Worm (Caenorhabditis elegans): ENCODE results near the gene T16G12.1.

T16G12.1 gene

DNA sequence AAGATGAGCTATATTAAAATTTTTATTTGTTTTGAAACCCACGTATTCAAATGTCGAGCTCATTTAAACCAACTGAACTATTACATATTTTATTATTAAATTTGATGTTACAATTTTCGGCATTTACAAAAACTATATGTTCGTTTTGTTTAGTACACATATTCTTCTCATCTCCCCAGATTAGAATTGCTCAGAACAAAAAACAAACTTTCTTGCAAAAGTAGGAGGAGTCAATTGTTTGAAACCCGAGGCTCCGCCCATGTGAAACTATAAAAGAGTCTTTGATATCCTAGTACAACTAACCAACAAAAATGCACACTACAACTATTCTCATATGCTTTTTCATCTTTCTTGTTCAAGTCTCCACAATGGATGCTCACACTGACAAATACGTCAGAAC lies 23.7 kb downstream of the T16G12.1 start, which contains the start of gene ins-22:
TSS of gene ins-22 (plus strand) at position 301 of the 400 bp plus-strand sequence.
- TF ChIP-seq cog-1 (tag; optimal IDR thresholded peaks at IDR 0.05) (no peak), T22C8.4 (GFP tag; IDR thresholded peaks at IDR 0.05) (no peak), ztf-29 (GFP tag; IDR thresholded peaks at IDR 0.05) (no peak), med-1 (GFP tag; optimal IDR thresholded peaks at IDR 0.05; ENCODE audit: insufficient read depth) (no peak), klf-2 (GFP tag; conservative IDR thresholded peaks at IDR 0.05) (no peak), ztf-23 (GFP tag; IDR thresholded peaks at IDR 0.05) (no peak)

DNA sequence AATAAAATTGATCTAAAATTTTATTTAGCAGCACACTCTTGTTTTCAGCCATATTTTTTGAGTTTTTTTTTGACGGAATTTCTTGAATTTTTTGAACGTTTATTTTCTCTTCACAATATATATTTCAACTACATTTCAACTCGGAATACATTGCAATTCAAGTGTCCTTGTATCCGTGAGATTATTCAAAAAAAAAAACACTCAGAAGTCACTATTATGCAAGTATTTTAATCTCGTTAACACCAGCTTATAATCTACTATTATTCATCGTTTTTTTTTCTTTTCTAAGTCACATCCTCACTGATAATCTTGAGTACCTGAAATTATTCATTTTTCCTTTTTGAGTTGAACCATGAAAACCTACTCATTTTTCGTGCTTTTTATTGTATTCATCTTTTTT lies 26.2 kb downstream of the T16G12.1 start, which contains the start of gene ins-21:
TSS of gene ins-21 (plus strand) at position 301 of the 400 bp plus-strand sequence.
- no peak for TF ChIP-seq ref-1 (GFP tag; conservative IDR thresholded peaks at IDR 0.05)
- no peak for TF ChIP-seq cog-1 (tag; optimal IDR thresholded peaks at IDR 0.05)
- TF ChIP-seq ztf-23 (GFP tag; IDR thresholded peaks at IDR 0.05): no peak
- no peak for TF ChIP-seq tab-1 (GFP tag; IDR thresholded peaks at IDR 0.05)
- TF ChIP-seq flt-1 (GFP tag; IDR thresholded peaks at IDR 0.05): no peak
- no peak for TF ChIP-seq med-1 (GFP tag; optimal IDR thresholded peaks at IDR 0.05; ENCODE audit: insufficient read depth)
- no peak for TF ChIP-seq ztf-29 (GFP tag; IDR thresholded peaks at IDR 0.05)
- TF ChIP-seq klf-2 (GFP tag; conservative IDR thresholded peaks at IDR 0.05): no peak
- no peak for TF ChIP-seq T22C8.4 (GFP tag; IDR thresholded peaks at IDR 0.05)

DNA sequence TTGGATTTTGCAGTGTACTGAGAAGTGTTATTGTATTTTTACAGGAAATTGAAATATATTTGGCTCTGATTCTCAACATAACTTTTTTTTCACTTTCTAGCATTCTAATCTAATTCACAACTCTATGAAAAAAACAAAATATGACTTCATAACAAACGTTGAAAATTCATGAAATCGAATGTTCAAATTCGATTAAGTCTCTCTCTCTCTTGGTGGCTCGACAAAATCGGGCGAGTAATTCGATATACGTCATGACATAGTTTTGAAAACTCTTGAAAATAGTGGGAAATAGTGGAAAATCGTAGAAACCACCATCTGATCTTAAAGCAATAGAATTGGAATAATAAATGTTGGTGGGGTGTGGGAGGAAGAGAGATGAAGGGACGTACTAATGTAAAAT lies 31.6 kb downstream of the T16G12.1 start:
- TF ChIP-seq ref-1 (GFP tag; conservative IDR thresholded peaks at IDR 0.05) (no peak), cog-1 (tag; optimal IDR thresholded peaks at IDR 0.05) (no peak), tab-1 (GFP tag; IDR thresholded peaks at IDR 0.05) (no peak), med-1 (GFP tag; optimal IDR thresholded peaks at IDR 0.05; ENCODE audit: insufficient read depth) (no peak), ztf-23 (GFP tag; IDR thresholded peaks at IDR 0.05) (no peak), flt-1 (GFP tag; IDR thresholded peaks at IDR 0.05) (no peak), ztf-29 (GFP tag; IDR thresholded peaks at IDR 0.05) (no peak), klf-2 (GFP tag; conservative IDR thresholded peaks at IDR 0.05) (no peak), T22C8.4 (GFP tag; IDR thresholded peaks at IDR 0.05) (no peak)

DNA sequence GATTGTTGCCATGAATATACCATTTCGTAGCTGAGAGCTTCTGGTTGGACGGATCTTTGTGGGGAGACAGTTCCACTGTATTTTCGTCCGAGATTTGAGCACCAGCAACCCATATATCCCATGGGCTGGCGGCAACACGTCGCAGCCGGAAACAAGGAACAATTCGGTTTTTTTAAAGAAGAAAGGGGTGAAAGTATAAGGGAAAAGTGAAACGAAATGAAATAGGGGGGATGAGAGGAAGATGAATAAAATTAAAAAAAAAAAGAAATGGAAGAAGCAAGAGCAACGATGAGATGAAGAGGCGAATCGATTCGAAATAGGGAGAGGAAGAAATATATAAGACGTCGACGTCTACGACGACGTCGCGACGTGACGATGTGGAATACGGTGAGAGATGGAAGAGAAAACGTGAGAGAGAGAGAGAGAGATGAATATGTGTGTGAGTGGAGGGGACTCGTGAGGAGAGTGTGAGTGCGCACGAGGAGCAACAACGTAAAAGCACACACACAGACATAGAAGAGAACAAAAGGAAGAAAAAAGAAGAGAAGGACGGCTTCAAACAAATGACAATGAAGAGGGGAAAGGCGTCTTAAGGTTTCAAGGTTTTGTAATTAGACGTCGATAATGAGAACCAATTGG lies 33.1 kb downstream of the T16G12.1 start, which contains the start of gene rgs-1:
TSS of gene rgs-1 (minus strand) at position 146 of the 639 bp plus-strand sequence.
- 0 out of 2 replicates have a peak, but pooled peaks have one; percentile 26 for TF ChIP-seq flt-1 (GFP tag; IDR thresholded peaks at IDR 0.05)
- no peak for TF ChIP-seq tab-1 (GFP tag; IDR thresholded peaks at IDR 0.05)
- TF ChIP-seq klf-2 (GFP tag; conservative IDR thresholded peaks at IDR 0.05): no peak
- TF ChIP-seq ztf-23 (GFP tag; IDR thresholded peaks at IDR 0.05): no peak

DNA sequence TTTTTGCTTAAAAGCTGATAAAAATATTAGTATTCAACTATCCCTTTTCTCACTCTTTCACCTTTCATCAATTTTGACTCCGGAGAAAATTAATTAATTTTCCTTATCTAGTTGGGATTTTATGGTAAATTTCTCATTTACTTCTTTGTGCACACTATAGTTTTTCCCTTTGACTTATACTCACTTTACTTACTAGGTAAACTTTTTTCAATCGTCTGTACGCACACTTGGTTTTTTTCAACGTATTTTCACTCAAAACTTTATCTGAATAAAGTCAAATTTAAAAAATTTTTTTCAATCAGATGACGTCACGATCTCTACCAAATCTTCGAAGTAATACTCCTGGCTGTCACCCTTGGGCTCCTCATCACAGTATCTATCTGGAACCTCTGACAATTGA lies 37.5 kb downstream of the T16G12.1 start, which contains the start of gene C05B5.16:
TSS of gene C05B5.16 (plus strand) at position 301 of the 400 bp plus-strand sequence.
- TF ChIP-seq cog-1 (tag; optimal IDR thresholded peaks at IDR 0.05) (no peak), flt-1 (GFP tag; IDR thresholded peaks at IDR 0.05) (no peak), ref-1 (GFP tag; conservative IDR thresholded peaks at IDR 0.05) (no peak), tab-1 (GFP tag; IDR thresholded peaks at IDR 0.05) (no peak)

DNA sequence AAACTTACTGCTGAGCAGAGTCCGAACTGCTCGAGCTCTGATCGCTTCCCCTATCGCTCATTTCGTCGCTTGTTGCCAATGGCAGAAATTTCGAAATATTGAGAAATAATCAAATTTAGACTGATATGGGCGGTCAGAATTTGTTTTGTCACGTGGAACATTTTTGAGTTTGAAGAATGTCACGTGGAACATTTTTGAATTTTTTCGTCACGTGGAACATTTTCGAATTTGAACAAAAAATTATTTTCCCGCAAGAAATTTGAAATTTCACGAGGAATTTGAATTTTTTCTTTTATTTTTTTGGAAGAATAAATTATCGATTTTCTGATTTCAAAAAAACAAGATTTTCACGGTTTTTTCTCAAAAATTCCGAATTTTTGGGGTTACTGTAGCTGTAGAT lies 39.5 kb downstream of the T16G12.1 start, which contains the start of gene fbxa-155:
TSS of gene fbxa-155 (minus strand) at position 101 of the 400 bp plus-strand sequence.
- TF ChIP-seq ref-1 (GFP tag; conservative IDR thresholded peaks at IDR 0.05): no peak
- TF ChIP-seq T22C8.4 (GFP tag; IDR thresholded peaks at IDR 0.05): no peak
- TF ChIP-seq cog-1 (tag; optimal IDR thresholded peaks at IDR 0.05): no peak
- no peak for TF ChIP-seq flt-1 (GFP tag; IDR thresholded peaks at IDR 0.05)
- no peak for TF ChIP-seq tab-1 (GFP tag; IDR thresholded peaks at IDR 0.05)
- no peak for TF ChIP-seq klf-2 (GFP tag; conservative IDR thresholded peaks at IDR 0.05)
- no peak for TF ChIP-seq ztf-23 (GFP tag; IDR thresholded peaks at IDR 0.05)
- TF ChIP-seq med-1 (GFP tag; optimal IDR thresholded peaks at IDR 0.05; ENCODE audit: insufficient read depth): no peak
- no peak for TF ChIP-seq ztf-29 (GFP tag; IDR thresholded peaks at IDR 0.05)

DNA sequence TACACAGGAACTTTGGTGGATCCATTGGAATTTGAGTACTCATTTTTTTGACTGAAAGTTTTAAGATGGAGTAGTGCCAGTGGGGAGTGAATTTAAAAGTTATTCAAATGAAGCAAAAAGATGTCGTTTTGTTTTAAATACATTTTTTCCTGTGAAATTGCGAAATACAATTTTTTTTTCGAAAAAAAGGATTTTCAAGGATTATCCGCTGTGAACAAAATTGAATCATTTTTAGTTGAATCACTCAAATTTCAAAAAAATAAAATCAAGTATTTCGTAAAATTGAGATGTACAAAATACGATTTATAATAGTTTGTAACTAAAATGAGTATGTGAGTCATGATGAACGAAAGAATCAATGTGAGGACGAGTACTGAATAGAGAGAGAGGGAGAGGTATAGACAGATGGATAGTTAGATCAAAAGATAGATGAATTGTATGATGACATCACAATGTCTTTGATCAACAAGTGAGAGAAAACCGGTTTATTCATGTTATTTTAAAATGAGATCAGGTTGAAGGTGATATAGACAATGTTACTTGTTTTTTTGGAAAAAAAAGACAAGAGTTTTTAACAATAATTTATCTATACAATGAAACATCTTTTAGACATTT lies 42.8 kb downstream of the T16G12.1 start, which contains the start of gene C05B5.8:
TSS of gene C05B5.8 (minus strand) at position 51 of the 615 bp plus-strand sequence.
- no peak for TF ChIP-seq ztf-23 (GFP tag; IDR thresholded peaks at IDR 0.05)
- no peak for TF ChIP-seq T22C8.4 (GFP tag; IDR thresholded peaks at IDR 0.05)
- no peak for TF ChIP-seq ztf-29 (GFP tag; IDR thresholded peaks at IDR 0.05)
- TF ChIP-seq flt-1 (GFP tag; IDR thresholded peaks at IDR 0.05): no peak
- no peak for TF ChIP-seq cog-1 (tag; optimal IDR thresholded peaks at IDR 0.05)
- TF ChIP-seq ref-1 (GFP tag; conservative IDR thresholded peaks at IDR 0.05): no peak
- TF ChIP-seq med-1 (GFP tag; optimal IDR thresholded peaks at IDR 0.05; ENCODE audit: insufficient read depth): no peak
- no peak for TF ChIP-seq klf-2 (GFP tag; conservative IDR thresholded peaks at IDR 0.05)
- no peak for TF ChIP-seq tab-1 (GFP tag; IDR thresholded peaks at IDR 0.05)

DNA sequence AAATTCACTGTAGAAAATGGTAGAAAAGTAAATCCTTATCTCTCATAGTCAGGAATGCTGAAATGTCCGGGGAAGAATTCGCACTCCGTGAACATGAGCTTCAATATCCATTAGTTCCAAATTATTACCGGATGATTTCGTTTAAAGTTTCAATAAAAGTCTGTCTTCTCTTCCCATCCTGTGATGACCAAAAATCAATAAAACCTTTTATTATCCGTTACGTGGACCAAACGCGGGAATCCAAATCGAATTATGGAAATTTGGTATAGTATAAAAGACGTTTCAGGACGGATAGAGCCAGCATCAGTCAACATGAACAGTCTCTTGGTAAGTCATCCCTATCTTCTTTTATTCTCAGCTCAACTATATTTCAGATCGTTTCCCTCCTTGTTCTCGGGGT lies 45.4 kb downstream of the T16G12.1 start, which contains the start of gene C05B5.11:
TSS of gene C05B5.11 (plus strand) at position 301 of the 400 bp plus-strand sequence.
- TF ChIP-seq klf-2 (GFP tag; conservative IDR thresholded peaks at IDR 0.05) (no peak), flt-1 (GFP tag; IDR thresholded peaks at IDR 0.05) (no peak), cog-1 (tag; optimal IDR thresholded peaks at IDR 0.05) (no peak), ztf-29 (GFP tag; IDR thresholded peaks at IDR 0.05) (no peak)

DNA sequence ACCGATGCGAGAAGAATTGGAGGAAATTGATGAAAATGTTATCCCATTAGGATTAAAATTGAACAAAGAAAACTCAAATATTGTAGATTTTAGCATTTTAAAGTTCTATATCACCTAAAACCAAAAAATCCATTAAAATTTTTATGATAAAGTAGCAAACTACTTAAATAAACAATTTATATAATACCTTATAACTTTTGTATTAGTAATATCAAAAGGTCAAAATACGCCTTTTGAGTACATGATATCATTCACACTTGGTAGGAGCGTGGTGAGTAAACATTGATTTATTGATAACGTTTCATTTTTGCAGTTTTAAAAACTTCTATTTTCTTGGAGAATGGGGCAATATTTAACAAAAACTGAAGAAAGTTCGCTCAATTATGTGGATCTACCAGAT lies 48.6 kb downstream of the T16G12.1 start, which contains the start of gene C05B5.5:
TSS of gene C05B5.5 (plus strand) at position 301 of the 400 bp plus-strand sequence.
- TF ChIP-seq cog-1 (tag; optimal IDR thresholded peaks at IDR 0.05) (no peak), flt-1 (GFP tag; IDR thresholded peaks at IDR 0.05) (no peak), klf-2 (GFP tag; conservative IDR thresholded peaks at IDR 0.05) (no peak), T22C8.4 (GFP tag; IDR thresholded peaks at IDR 0.05) (no peak), ztf-29 (GFP tag; IDR thresholded peaks at IDR 0.05) (no peak), ref-1 (GFP tag; conservative IDR thresholded peaks at IDR 0.05) (no peak), tab-1 (GFP tag; IDR thresholded peaks at IDR 0.05) (no peak), med-1 (GFP tag; optimal IDR thresholded peaks at IDR 0.05; ENCODE audit: insufficient read depth) (no peak), ztf-23 (GFP tag; IDR thresholded peaks at IDR 0.05) (no peak)

Data from whole organism, midembryonic.